Worm (Caenorhabditis elegans) whole organism, L4 larva: Measurements from ENCODE around the gene srx-48.
A peak's percentile ranks its signal among the peaks of the same experiment; 100 is the strongest.

Experiments
- D1046.2 ChIP-seq: fragments of 200-800 bp; sonication (Bioruptor generic); IDR thresholded peaks from 2 replicates; pipeline ENCODE4 v1.3.6; 2022; ENCODE audit warnings: missing genetic modification characterization, missing compliant biosample characterization
- F44E2.7 ChIP-seq: fragments of 200-800 bp; sonication (Bioruptor generic); IDR thresholded peaks from 2 replicates; pipeline ENCODE4 v2.1.2; 2022; ENCODE audit warnings: missing genetic modification characterization, missing compliant biosample characterization
- F49E8.2 ChIP-seq: sonication (generic microtip); optimal IDR thresholded peaks from 2 replicates; lab custom pipeline; 2016; ENCODE audit warnings: missing compliant biosample characterization, mild to moderate bottlenecking, missing genetic modification characterization, borderline replicate concordance
- Y105C5A.15 ChIP-seq: fragments of 200-800 bp; sonication (Bioruptor generic); IDR thresholded peaks from 2 replicates; pipeline ENCODE4 v1.3.6; 2022; ENCODE audit warnings: missing genetic modification characterization, missing compliant biosample characterization
- Y5F2A.4 ChIP-seq: fragments of 200-800 bp; sonication (Bioruptor generic); optimal IDR thresholded peaks from 2 replicates; lab custom pipeline; 2018; ENCODE audit warnings: mild to moderate bottlenecking, missing genetic modification characterization, missing compliant biosample characterization
- ZK337.2 ChIP-seq: fragments of 200-800 bp; sonication (Bioruptor generic); IDR thresholded peaks from 2 replicates; pipeline ENCODE4 v1.3.6; 2022; ENCODE audit warnings: missing genetic modification reagents, missing genetic modification characterization, missing compliant biosample characterization
- attf-4 ChIP-seq: sonication (generic microtip); optimal IDR thresholded peaks from 3 replicates; lab custom pipeline; 2017; ENCODE audit warnings: missing biosample characterization, missing genetic modification characterization
- ceh-28 ChIP-seq: fragments of 150-350 bp; optimal IDR thresholded peaks from 2 replicates; lab custom pipeline; 2014; ENCODE audit warnings: missing biosample characterization, missing genetic modification reagents, missing genetic modification characterization
- ceh-32 ChIP-seq: sonication (generic microtip); optimal IDR thresholded peaks from 2 replicates; lab custom pipeline; 2016; ENCODE audit warnings: mild to moderate bottlenecking, missing genetic modification characterization, missing compliant biosample characterization; ENCODE audit not compliant: poor library complexity
- ceh-44 ChIP-seq: fragments of 200-800 bp; sonication (Bioruptor generic); IDR thresholded peaks from 2 replicates; pipeline ENCODE4 v1.3.6; 2022; ENCODE audit warnings: missing genetic modification reagents, missing genetic modification characterization, missing compliant biosample characterization
- ceh-82 ChIP-seq: sonication (generic microtip); optimal IDR thresholded peaks from 2 replicates; lab custom pipeline; 2017; ENCODE audit warnings: missing biosample characterization, missing genetic modification characterization
- dmd-6 ChIP-seq: fragments of 200-800 bp; sonication (Bioruptor generic); IDR thresholded peaks from 2 replicates; pipeline ENCODE4 v1.3.6; 2022; ENCODE audit warnings: missing genetic modification reagents, missing genetic modification characterization, missing compliant biosample characterization
- dmd-9 ChIP-seq: fragments of 200-800 bp; sonication (Bioruptor generic); IDR thresholded peaks from 2 replicates; pipeline ENCODE4 v1.3.6; 2022; ENCODE audit warnings: missing genetic modification reagents, missing genetic modification characterization, missing compliant biosample characterization
- duxl-1 ChIP-seq: sonication (generic microtip); optimal IDR thresholded peaks from 2 replicates; lab custom pipeline; 2016; ENCODE audit warnings: mild to moderate bottlenecking, missing genetic modification characterization, moderate library complexity, missing compliant biosample characterization; ENCODE audit not compliant: poor library complexity
- egl-43 ChIP-seq: fragments of 200-800 bp; sonication (Bioruptor generic); IDR thresholded peaks from 2 replicates; pipeline ENCODE4 v1.3.6; 2022; ENCODE audit warnings: missing genetic modification reagents, missing genetic modification characterization, missing compliant biosample characterization
- fos-1 ChIP-seq: fragments of 150-350 bp; optimal IDR thresholded peaks from 2 replicates; lab custom pipeline; 2014; ENCODE audit warnings: missing biosample characterization, missing genetic modification characterization
- hlh-30 ChIP-seq: sonication (generic microtip); optimal IDR thresholded peaks from 2 replicates; lab custom pipeline; 2017; ENCODE audit warnings: antibody characterized with exemption, mild to moderate bottlenecking, missing genetic modification characterization, missing compliant biosample characterization; ENCODE audit not compliant: insufficient read depth
- lin-15B ChIP-seq: fragments of 150-350 bp; sonication (generic microtip); optimal IDR thresholded peaks from 3 replicates; lab custom pipeline; 2014; ENCODE audit warnings: missing biosample characterization, missing genetic modification characterization
- lin-29 ChIP-seq: fragments of 200-800 bp; sonication (Bioruptor generic); IDR thresholded peaks from 2 replicates; pipeline ENCODE4 v1.3.6; 2022; ENCODE audit warnings: missing genetic modification reagents, missing genetic modification characterization, missing compliant biosample characterization
- lir-3 ChIP-seq: sonication (generic microtip); optimal IDR thresholded peaks from 2 replicates; lab custom pipeline; 2016; ENCODE audit warnings: mild to moderate bottlenecking, missing genetic modification characterization, missing compliant biosample characterization
- mdt-29 ChIP-seq: fragments of 200-800 bp; sonication (Bioruptor generic); IDR thresholded peaks from 2 replicates; pipeline ENCODE4 v1.3.6; 2022; ENCODE audit warnings: missing genetic modification reagents, missing genetic modification characterization, missing compliant biosample characterization
- mes-2 ChIP-seq: sonication (generic microtip); optimal IDR thresholded peaks from 2 replicates; lab custom pipeline; 2016; ENCODE audit warnings: missing genotype, mild to moderate bottlenecking, missing genetic modification characterization, missing compliant biosample characterization; ENCODE audit not compliant: poor library complexity, severe bottlenecking
- mxl-2 ChIP-seq: fragments of 200-800 bp; sonication (Bioruptor generic); conservative IDR thresholded peaks from 2 replicates; pipeline ENCODE4 v1.3.6; 2022; ENCODE audit warnings: missing genetic modification reagents, missing genetic modification characterization, missing compliant biosample characterization
- mxl-3 ChIP-seq: fragments of 200-800 bp; sonication (Bioruptor generic); optimal IDR thresholded peaks from 2 replicates; lab custom pipeline; 2018; ENCODE audit warnings: mild to moderate bottlenecking, missing genetic modification characterization, missing compliant biosample characterization
- nhr-237 ChIP-seq: sonication (generic microtip); optimal IDR thresholded peaks from 2 replicates; lab custom pipeline; 2017; ENCODE audit warnings: missing biosample characterization, missing genetic modification characterization
- nhr-41 ChIP-seq: fragments of 200-800 bp; sonication (Bioruptor generic); IDR thresholded peaks from 2 replicates; pipeline ENCODE4 v1.3.6; 2022; ENCODE audit warnings: missing genetic modification reagents, missing genetic modification characterization, missing compliant biosample characterization
- nhr-48 ChIP-seq: sonication (generic microtip); optimal IDR thresholded peaks from 2 replicates; lab custom pipeline; 2016; ENCODE audit warnings: mild to moderate bottlenecking, missing genetic modification characterization, missing compliant biosample characterization
- nhr-76 ChIP-seq: fragments of 150-350 bp; optimal IDR thresholded peaks from 2 replicates; lab custom pipeline; 2014; ENCODE audit warnings: missing biosample characterization, missing genetic modification characterization
- php-3 ChIP-seq: fragments of 200-800 bp; sonication (Bioruptor generic); IDR thresholded peaks from 2 replicates; pipeline ENCODE4 v1.3.6; 2022; ENCODE audit warnings: missing genetic modification reagents, missing genetic modification characterization, missing compliant biosample characterization
- sdz-12 ChIP-seq: fragments of 200-800 bp; sonication (Bioruptor generic); optimal IDR thresholded peaks from 2 replicates; lab custom pipeline; 2018; ENCODE audit warnings: mild to moderate bottlenecking, missing genetic modification characterization, missing compliant biosample characterization
- set-16 ChIP-seq: fragments of 200-800 bp; sonication (Bioruptor generic); IDR thresholded peaks from 2 replicates; pipeline ENCODE4 v1.3.6; 2022; ENCODE audit warnings: missing genetic modification reagents, missing genetic modification characterization, missing compliant biosample characterization
- skn-1 ChIP-seq: fragments of 150-350 bp; optimal IDR thresholded peaks from 2 replicates; lab custom pipeline; 2014; ENCODE audit warnings: missing biosample characterization, missing genetic modification characterization
- spr-1 ChIP-seq: sonication (generic microtip); optimal IDR thresholded peaks from 2 replicates; lab custom pipeline; 2016; ENCODE audit warnings: mild to moderate bottlenecking, missing genetic modification characterization, missing compliant biosample characterization
- spr-3 ChIP-seq: fragments of 200-800 bp; sonication (Bioruptor generic); optimal IDR thresholded peaks from 2 replicates; lab custom pipeline; 2018; ENCODE audit warnings: mild to moderate bottlenecking, missing genetic modification characterization, missing compliant biosample characterization
- tra-1 ChIP-seq: fragments of 200-800 bp; sonication (Bioruptor generic); IDR thresholded peaks from 2 replicates; pipeline ENCODE4 v1.3.6; 2022; ENCODE audit warnings: missing genetic modification reagents, missing genetic modification characterization, missing compliant biosample characterization
- unc-62 ChIP-seq, 3 experiments: fragments of 150-350 bp in 1 of 3; sonication (generic microtip); optimal IDR thresholded peaks in 2 of 3; peaks in 1 of 3; 1 replicate in 1 of 3; 2 replicates in 2 of 3; lab custom pipeline; 2014 to 2017; ENCODE audit warnings: missing biosample characterization in 3 of 3, missing genetic modification characterization in 3 of 3, missing genetic modification reagents in 3 of 3, missing genotype in 1 of 3
- zag-1 ChIP-seq: fragments of 150-350 bp; optimal IDR thresholded peaks from 2 replicates; lab custom pipeline; 2014; ENCODE audit warnings: missing biosample characterization, missing genetic modification characterization
- zfp-2 ChIP-seq: sonication (generic microtip); optimal IDR thresholded peaks from 2 replicates; lab custom pipeline; 2016; ENCODE audit warnings: mild to moderate bottlenecking, missing genetic modification characterization, missing compliant biosample characterization
- zip-11 ChIP-seq: fragments of 200-800 bp; sonication (Bioruptor generic); IDR thresholded peaks from 2 replicates; pipeline ENCODE4 v1.3.6; 2022; ENCODE audit warnings: missing genetic modification characterization, missing compliant biosample characterization
- ztf-7 ChIP-seq: fragments of 150-350 bp; optimal IDR thresholded peaks from 2 replicates; lab custom pipeline; 2014; ENCODE audit warnings: missing biosample characterization, missing genetic modification characterization

The srx-48 gene

ce11 chrV:15344481-15344880, 41.0 kb upstream of the srx-48 start, which contains the start of gene wrt-8:
Gene wrt-8, minus strand, starts transcription at chrV:15344581.
- TF ChIP-seq mdt-29: no peak
- no peak for TF ChIP-seq skn-1 (tag; lab: Kevin White, UChicago)
- TF ChIP-seq nhr-237 (tag; lab: Kevin White, UChicago): no peak
- no peak for TF ChIP-seq lin-29 (GFP tag; lab: Robert Waterston, UW)
- no peak for TF ChIP-seq set-16 (GFP tag; lab: Robert Waterston, UW)
- TF ChIP-seq F49E8.2 (tag; lab: Kevin White, UChicago): no peak
- no peak for TF ChIP-seq nhr-41 (GFP tag; lab: Robert Waterston, UW)
- TF ChIP-seq hlh-30 (tag; lab: Kevin White, UChicago): no peak
- TF ChIP-seq unc-62 (GFP tag; optimal IDR thresholded peaks at IDR 0.05 in 1 of 2; lab: Kevin White, UChicago): no peak
- no peak for TF ChIP-seq unc-62 (tag; optimal IDR thresholded peaks at IDR 0.05; lab: Kevin White, UChicago)
- TF ChIP-seq spr-3 (GFP tag; lab: Kevin White, UChicago): no peak
- TF ChIP-seq ceh-32 (tag; lab: Kevin White, UChicago): no peak
- TF ChIP-seq mxl-3 (GFP tag; lab: Kevin White, UChicago): no peak
- no peak for TF ChIP-seq duxl-1 (tag; lab: Kevin White, UChicago)
- no peak for TF ChIP-seq F44E2.7 (GFP tag; lab: Robert Waterston, UW)
- no peak for TF ChIP-seq ceh-44 (GFP tag; lab: Robert Waterston, UW)
- no peak for TF ChIP-seq ceh-28 (tag; lab: Kevin White, UChicago)
- TF ChIP-seq php-3 (GFP tag; lab: Robert Waterston, UW): no peak

DNA sequence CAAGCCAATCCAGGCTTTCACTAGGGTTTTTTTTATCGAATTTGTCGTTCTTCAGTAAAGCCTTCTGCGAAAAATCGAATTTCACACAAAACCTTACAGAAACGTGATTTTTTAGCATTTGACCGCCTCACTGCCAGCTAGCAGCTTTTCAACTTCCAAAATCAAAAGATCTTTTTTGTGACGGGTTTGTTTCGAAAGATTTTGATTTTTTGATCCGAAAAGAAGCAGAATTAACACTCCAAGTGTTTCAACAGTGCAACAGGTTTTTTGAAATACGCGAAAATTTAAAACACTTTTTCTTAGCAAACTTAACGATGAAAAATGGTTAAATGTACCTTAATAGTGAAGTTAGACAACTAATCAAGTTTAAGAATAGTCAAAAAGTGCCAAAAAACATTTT, 37.9 kb upstream of the srx-48 start, which contains the start of gene clec-229:
TSS of gene clec-229 (minus strand) at position 101 of the 400 bp plus-strand sequence.
- TF ChIP-seq zip-11 (GFP tag; lab: Robert Waterston, UW) (no peak), unc-62 (GFP tag; optimal IDR thresholded peaks at IDR 0.05 in 1 of 2; lab: Kevin White, UChicago) (peak in 1 of 2 experiments; percentile 24), unc-62 (tag; optimal IDR thresholded peaks at IDR 0.05; lab: Kevin White, UChicago) (no peak)

DNA sequence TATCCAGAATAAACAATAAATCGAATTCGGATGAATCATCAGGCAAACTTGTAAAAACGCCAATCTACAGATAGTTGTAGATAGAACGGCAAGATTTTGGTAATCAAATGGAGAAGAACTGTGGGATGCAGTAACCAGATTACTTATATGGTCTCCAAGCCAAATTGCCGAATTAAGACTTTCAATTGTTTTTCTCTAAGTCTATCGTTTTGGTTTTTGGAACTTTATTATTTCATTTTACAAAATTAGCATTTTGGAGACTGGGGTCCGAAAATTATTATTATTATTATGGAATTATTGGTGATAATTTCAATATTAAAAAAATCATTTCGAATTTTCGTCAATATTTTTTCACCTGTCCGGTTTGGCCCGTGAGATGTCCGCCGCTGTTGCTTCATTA, 35.8 kb upstream of the srx-48 start, which contains the start of gene clec-228:
TSS of gene clec-228 (minus strand) at position 101 of the 400 bp plus-strand sequence.
- TF ChIP-seq Y105C5A.15 (GFP tag; lab: Robert Waterston, UW): no peak
- TF ChIP-seq nhr-76: no peak
- TF ChIP-seq ceh-32 (tag; lab: Kevin White, UChicago): no peak
- no peak for TF ChIP-seq attf-4
- TF ChIP-seq Y5F2A.4 (GFP tag; lab: Kevin White, UChicago): no peak
- no peak for TF ChIP-seq set-16 (GFP tag; lab: Robert Waterston, UW)
- no peak for TF ChIP-seq ceh-82 (tag; lab: Kevin White, UChicago)
- no peak for TF ChIP-seq ZK337.2 (GFP tag; lab: Robert Waterston, UW)
- TF ChIP-seq tra-1 (GFP tag; lab: Robert Waterston, UW): no peak
- no peak for TF ChIP-seq nhr-48 (tag; lab: Kevin White, UChicago)
- no peak for TF ChIP-seq mxl-2 (GFP tag; lab: Robert Waterston, UW)
- TF ChIP-seq zfp-2 (tag; lab: Kevin White, UChicago): no peak
- no peak for TF ChIP-seq D1046.2 (GFP tag; lab: Robert Waterston, UW)
- no peak for TF ChIP-seq ztf-7
- TF ChIP-seq dmd-6: no peak
- TF ChIP-seq lin-15B (tag; lab: Kevin White, UChicago): no peak
- TF ChIP-seq dmd-9 (GFP tag; lab: Robert Waterston, UW): no peak
- no peak for TF ChIP-seq spr-1

DNA sequence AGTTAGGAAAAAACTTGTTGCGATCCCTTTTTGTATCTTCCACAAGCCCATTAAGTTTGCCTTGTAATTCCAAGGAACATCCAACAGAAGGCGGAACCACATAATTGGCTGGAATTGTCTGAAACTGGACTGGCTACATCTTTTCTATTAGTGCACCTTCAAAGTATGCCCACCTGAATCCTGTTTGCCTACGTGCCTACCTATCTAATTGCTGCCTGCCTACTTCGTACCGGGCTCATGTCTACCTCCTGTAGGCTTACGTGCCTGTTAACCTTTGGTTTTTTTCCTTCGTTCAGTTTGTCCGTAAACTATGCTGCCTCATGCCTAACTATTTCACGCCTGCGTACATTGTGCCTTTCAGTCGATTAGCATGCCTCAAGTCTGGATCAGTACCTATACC, 33.9 kb upstream of the srx-48 start, which contains the start of gene wrt-7:
TSS of gene wrt-7 (minus strand) at position 101 of the 400 bp plus-strand sequence.
- no peak for TF ChIP-seq egl-43 (GFP tag; lab: Robert Waterston, UW)
- TF ChIP-seq attf-4: no peak
- TF ChIP-seq zag-1: no peak
- no peak for TF ChIP-seq fos-1 (tag; lab: Kevin White, UChicago)
- TF ChIP-seq sdz-12 (GFP tag; lab: Kevin White, UChicago): no peak
- TF ChIP-seq unc-62 (GFP tag; optimal IDR thresholded peaks at IDR 0.05 in 1 of 2; lab: Kevin White, UChicago): peak in 1 of 2 experiments; percentile 33
- no peak for TF ChIP-seq unc-62 (tag; optimal IDR thresholded peaks at IDR 0.05; lab: Kevin White, UChicago)
- TF ChIP-seq lir-3: no peak
- TF ChIP-seq mes-2 (tag; lab: Kevin White, UChicago): no peak
